Fruit fly (Drosophila melanogaster): ENCODE measurements around the gene CG6834.
A peak's percentile ranks its signal among the peaks of the same experiment; 100 is the strongest.

CG6834 gene

dm6 chr3R:11661712-11662111 is 26.2 kb downstream of the CG6834 start (continued):
- TF ChIP-seq D19A (tag; optimal IDR thresholded peaks at IDR 0.05) (peak; percentile 23), ase (GFP tag; IDR thresholded peaks at IDR 0.05) (peak; percentile 48; the same call in 1 of the 3 replicates), CG7271 (tag; optimal IDR thresholded peaks at IDR 0.05) (no peak), CG17328 (GFP tag; IDR thresholded peaks at IDR 0.05) (peak; percentile 54; the same call in 1 of the 2 replicates), PHDP (tag; optimal IDR thresholded peaks at IDR 0.05) (peak; percentile 60), CG4854 (GFP tag; optimal IDR thresholded peaks at IDR 0.05) (peak; percentile 8), btn (GFP tag; optimal IDR thresholded peaks at IDR 0.05) (no peak), sens-2 (GFP tag; IDR thresholded peaks at IDR 0.05) (no peak), CG3407 (GFP tag; optimal IDR thresholded peaks at IDR 0.05) (peak; percentile 14), CG6683 (GFP tag; optimal IDR thresholded peaks at IDR 0.05) (peak; percentile 7), Ssrp (tag; optimal IDR thresholded peaks at IDR 0.05) (peak; percentile 47), Atf6 (GFP tag; IDR thresholded peaks at IDR 0.05) (peak; percentile 60; the same call in 1 of the 2 replicates), grau (tag; optimal IDR thresholded peaks at IDR 0.05) (peak; percentile 60), E2f2 (GFP tag; IDR thresholded peaks at IDR 0.05) (peak; percentile 21; the same call in 1 of the 2 replicates), aop (GFP tag; IDR thresholded peaks at IDR 0.05) (no peak), CG17568 (GFP tag; optimal IDR thresholded peaks at IDR 0.05) (peak; percentile 49), Hr78 (GFP tag; optimal IDR thresholded peaks at IDR 0.05) (peak in 1 of 2 experiments; percentile 27), CG11456 (GFP tag; IDR thresholded peaks at IDR 0.05) (no peak), CG8765 (GFP tag; IDR thresholded peaks at IDR 0.05) (no peak), CG2129 (GFP tag; IDR thresholded peaks at IDR 0.05; ENCODE audit: partially characterized antibody) (no peak), gcm2 (GFP tag; optimal IDR thresholded peaks at IDR 0.05) (peak; percentile 23), Chrac-16 (GFP tag; optimal IDR thresholded peaks at IDR 0.05) (peak; percentile 7), CG31441 (GFP tag; IDR thresholded peaks at IDR 0.05) (peak; percentile 61), CG8924 (tag; optimal IDR thresholded peaks at IDR 0.05) (peak; percentile 64), CG18011 (GFP tag; optimal IDR thresholded peaks at IDR 0.05) (no peak), Max (GFP tag; optimal IDR thresholded peaks at IDR 0.05) (no peak), CG7372 (GFP tag; IDR thresholded peaks at IDR 0.05) (0 out of 2 replicates have a peak, but pooled peaks have one; percentile 20), CG8478 (optimal IDR thresholded peaks at IDR 0.05) (no peak), Lpt (GFP tag; optimal IDR thresholded peaks at IDR 0.05) (no peak), Ptx1 (GFP tag; IDR thresholded peaks at IDR 0.05) (peak; percentile 60), HmgZ (tag; optimal IDR thresholded peaks at IDR 0.05) (peak; percentile 38), zf30C (GFP tag; optimal IDR thresholded peaks at IDR 0.05) (no peak), CG16863 (GFP tag; optimal IDR thresholded peaks at IDR 0.05) (no peak), unpg (GFP tag; optimal IDR thresholded peaks at IDR 0.05) (peak; percentile 61)

DNA sequence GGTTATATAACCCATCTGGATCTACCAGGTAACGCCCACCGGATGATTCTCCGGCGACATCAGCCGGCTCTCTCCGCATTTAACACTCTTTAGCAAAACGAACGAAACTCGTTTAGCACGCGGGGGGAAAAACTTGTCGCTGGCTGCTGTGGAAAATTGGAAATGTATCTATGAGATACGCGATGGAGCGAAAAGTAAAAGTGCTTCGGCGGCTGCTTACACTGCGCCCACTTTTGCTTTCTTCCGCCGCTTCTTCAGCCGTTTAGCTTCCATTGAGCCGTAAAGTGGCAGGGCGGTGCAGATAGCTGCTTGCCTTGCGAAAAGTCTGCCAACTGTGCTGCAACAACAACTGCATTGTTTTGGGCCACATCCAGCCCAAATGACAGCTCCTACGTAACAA is 26.7 kb downstream of the CG6834 start:
- TF ChIP-seq Blimp-1 (GFP tag; optimal IDR thresholded peaks at IDR 0.05): peak; percentile 98
- TF ChIP-seq BEAF-32 (GFP tag; optimal IDR thresholded peaks at IDR 0.05): no peak
- TF ChIP-seq tap (tag; optimal IDR thresholded peaks at IDR 0.05): no peak
- TF ChIP-seq slp2 (GFP tag; optimal IDR thresholded peaks at IDR 0.05): no peak
- TF ChIP-seq croc (GFP tag; conservative IDR thresholded peaks at IDR 0.05): no peak
- TF ChIP-seq sens (GFP tag): no peak
- TF ChIP-seq CG18262 (tag; optimal IDR thresholded peaks at IDR 0.05): no peak
- no peak for TF ChIP-seq hbn (GFP tag; IDR thresholded peaks at IDR 0.05; ENCODE audit: partially characterized antibody)
- TF ChIP-seq Scr (GFP tag; IDR thresholded peaks at IDR 0.05; ENCODE audit: partially characterized antibody): no peak
- no peak for TF ChIP-seq toy (GFP tag; IDR thresholded peaks at IDR 0.05)
- no peak for TF ChIP-seq br (optimal IDR thresholded peaks at IDR 0.05)
- no peak for TF ChIP-seq CG1529 (GFP tag; optimal IDR thresholded peaks at IDR 0.05)
- TF ChIP-seq sna (GFP tag; IDR thresholded peaks at IDR 0.05; ENCODE audit: partially characterized antibody): 0 out of 2 replicates have a peak, but pooled peaks have one; percentile 16
- no peak for TF ChIP-seq CG12744 (GFP tag; optimal IDR thresholded peaks at IDR 0.05)
- TF ChIP-seq CG4707 (GFP tag; optimal IDR thresholded peaks at IDR 0.05): no peak
- no peak for TF ChIP-seq salm (tag; optimal IDR thresholded peaks at IDR 0.05)
- TF ChIP-seq CG17912 (GFP tag; optimal IDR thresholded peaks at IDR 0.05): no peak
- no peak for TF ChIP-seq CG7963 (GFP tag; IDR thresholded peaks at IDR 0.05; ENCODE audit: partially characterized antibody)
- no peak for TF ChIP-seq Hey (tag; optimal IDR thresholded peaks at IDR 0.05)
